Worm (Caenorhabditis elegans) whole organism, L4 larva: ENCODE data around the gene K11H3.3.

ENCODE experiments used
- F26F4.8 ChIP-seq: fragments of 200-800 bp; sonication (Bioruptor generic); conservative IDR thresholded peaks from 2 replicates; pipeline ENCODE4 v1.3.6; 2022; ENCODE audit warnings: missing genetic modification characterization, missing compliant biosample characterization
- F37D6.2 ChIP-seq: sonication (generic microtip); optimal IDR thresholded peaks from 2 replicates; lab custom pipeline; 2016; ENCODE audit warnings: mild to moderate bottlenecking, missing genetic modification characterization, missing compliant biosample characterization
- F49E8.2 ChIP-seq: sonication (generic microtip); optimal IDR thresholded peaks from 2 replicates; lab custom pipeline; 2016; ENCODE audit warnings: missing compliant biosample characterization, mild to moderate bottlenecking, missing genetic modification characterization, borderline replicate concordance
- R02D3.7 ChIP-seq: fragments of 150-350 bp; sonication (generic microtip); optimal IDR thresholded peaks from 3 replicates; lab custom pipeline; 2014; ENCODE audit warnings: missing biosample characterization, missing genetic modification characterization
- T20F7.1 ChIP-seq: fragments of 200-800 bp; sonication (Bioruptor generic); optimal IDR thresholded peaks from 2 replicates; lab custom pipeline; 2018; ENCODE audit warnings: mild to moderate bottlenecking, missing genetic modification characterization, missing compliant biosample characterization
- T26A8.4 ChIP-seq: fragments of 200-800 bp; sonication (Bioruptor generic); IDR thresholded peaks from 2 replicates; pipeline ENCODE4 v1.3.6; 2022; ENCODE audit warnings: missing genetic modification characterization, missing compliant biosample characterization
- ZK546.5 ChIP-seq, 2 experiments: sonication (generic microtip); optimal IDR thresholded peaks; 2 replicates each; lab custom pipeline; 2017; ENCODE audit warnings: missing biosample characterization in 2 of 2, missing genetic modification characterization in 2 of 2
- aha-1 ChIP-seq: fragments of 150-350 bp; peaks from one replicate; lab custom pipeline; 2014; ENCODE audit warnings: missing biosample characterization, missing genetic modification characterization
- aly-2 ChIP-seq: sonication (generic microtip); optimal IDR thresholded peaks from 2 replicates; lab custom pipeline; 2018; ENCODE audit warnings: missing biosample characterization, missing genetic modification characterization
- arid-1 ChIP-seq: fragments of 200-800 bp; sonication (Bioruptor generic); conservative IDR thresholded peaks from 2 replicates; pipeline ENCODE4 v1.3.6; 2022; ENCODE audit warnings: missing genetic modification reagents, missing genetic modification characterization, missing compliant biosample characterization
- ceh-28 ChIP-seq: fragments of 150-350 bp; optimal IDR thresholded peaks from 2 replicates; lab custom pipeline; 2014; ENCODE audit warnings: missing biosample characterization, missing genetic modification reagents, missing genetic modification characterization
- ceh-44 ChIP-seq: fragments of 200-800 bp; sonication (Bioruptor generic); IDR thresholded peaks from 2 replicates; pipeline ENCODE4 v1.3.6; 2022; ENCODE audit warnings: missing genetic modification reagents, missing genetic modification characterization, missing compliant biosample characterization
- ceh-82 ChIP-seq: sonication (generic microtip); optimal IDR thresholded peaks from 2 replicates; lab custom pipeline; 2017; ENCODE audit warnings: missing biosample characterization, missing genetic modification characterization
- ces-1 ChIP-seq: fragments of 150-350 bp; sonication (generic microtip); optimal IDR thresholded peaks from 4 replicates; lab custom pipeline; 2014; ENCODE audit warnings: missing biosample characterization, missing genetic modification reagents, missing genetic modification characterization
- daf-12 ChIP-seq: fragments of 150-350 bp; optimal IDR thresholded peaks from 2 replicates; lab custom pipeline; 2014; ENCODE audit warnings: missing biosample characterization, missing genetic modification reagents, missing genetic modification characterization
- dpl-1 ChIP-seq: fragments of 150-350 bp; optimal IDR thresholded peaks from 2 replicates; lab custom pipeline; 2014; ENCODE audit warnings: missing biosample characterization, missing genetic modification reagents, missing genetic modification characterization
- egl-27 ChIP-seq: sonication (generic microtip); optimal IDR thresholded peaks from 3 replicates; lab custom pipeline; 2017; ENCODE audit warnings: missing biosample characterization, missing genetic modification reagents, missing genetic modification characterization
- fkh-10 ChIP-seq: fragments of 150-350 bp; optimal IDR thresholded peaks from 2 replicates; lab custom pipeline; 2014; ENCODE audit warnings: missing biosample characterization, missing genetic modification reagents, missing genetic modification characterization
- hif-1 ChIP-seq, 2 experiments: sonication (generic microtip); optimal IDR thresholded peaks; 2 replicates each; lab custom pipeline; 2016 to 2017; ENCODE audit warnings: missing compliant biosample characterization in 2 of 2, missing genetic modification characterization in 2 of 2, missing genetic modification reagents in 2 of 2, missing genotype in 2 of 2, mild to moderate bottlenecking in 1 of 2
- lin-29 ChIP-seq: fragments of 200-800 bp; sonication (Bioruptor generic); IDR thresholded peaks from 2 replicates; pipeline ENCODE4 v1.3.6; 2022; ENCODE audit warnings: missing genetic modification reagents, missing genetic modification characterization, missing compliant biosample characterization
- lin-38 ChIP-seq: fragments of 200-800 bp; sonication (Bioruptor generic); IDR thresholded peaks from 2 replicates; pipeline ENCODE4 v1.3.6; 2022; ENCODE audit warnings: missing genetic modification reagents, missing genetic modification characterization, missing compliant biosample characterization
- lir-3 ChIP-seq: sonication (generic microtip); optimal IDR thresholded peaks from 2 replicates; lab custom pipeline; 2016; ENCODE audit warnings: mild to moderate bottlenecking, missing genetic modification characterization, missing compliant biosample characterization
- lsy-2 ChIP-seq, 2 experiments: fragments of 150-350 bp in 1 of 2; sonication (generic microtip) in 1 of 2; optimal IDR thresholded peaks; 2 replicates each; lab custom pipeline; 2014 to 2017; ENCODE audit warnings: missing biosample characterization in 2 of 2, missing genetic modification characterization in 2 of 2
- madf-5 ChIP-seq, 2 experiments: fragments of 200-800 bp; sonication (Bioruptor generic); IDR thresholded peaks; 2 replicates each; pipeline ENCODE4 v1.3.6; 2022; ENCODE audit warnings: missing compliant biosample characterization in 2 of 2, missing genetic modification characterization in 2 of 2
- madf-9 ChIP-seq: fragments of 200-800 bp; sonication (Bioruptor generic); conservative IDR thresholded peaks from 2 replicates; pipeline ENCODE4 v1.3.6; 2022; ENCODE audit warnings: missing genetic modification reagents, missing genetic modification characterization, missing compliant biosample characterization
- mdl-1 ChIP-seq, 2 experiments: fragments of 150-350 bp in 1 of 2; sonication (generic microtip) in 1 of 2; optimal IDR thresholded peaks; 2 replicates each; lab custom pipeline; 2014 to 2017; ENCODE audit warnings: missing biosample characterization in 2 of 2, missing genetic modification characterization in 2 of 2
- mxl-3 ChIP-seq: fragments of 200-800 bp; sonication (Bioruptor generic); optimal IDR thresholded peaks from 2 replicates; lab custom pipeline; 2018; ENCODE audit warnings: mild to moderate bottlenecking, missing genetic modification characterization, missing compliant biosample characterization
- nhr-10 ChIP-seq: fragments of 150-350 bp; optimal IDR thresholded peaks from 2 replicates; lab custom pipeline; 2014; ENCODE audit warnings: missing biosample characterization, missing genetic modification characterization
- nhr-102 ChIP-seq: sonication (generic microtip); optimal IDR thresholded peaks from 2 replicates; lab custom pipeline; 2016; ENCODE audit warnings: mild to moderate bottlenecking, missing genetic modification characterization, moderate library complexity, missing compliant biosample characterization
- nhr-11 ChIP-seq: fragments of 150-350 bp; optimal IDR thresholded peaks from 2 replicates; lab custom pipeline; 2014; ENCODE audit warnings: missing biosample characterization, missing genetic modification characterization
- nhr-25 ChIP-seq: sonication (generic microtip); optimal IDR thresholded peaks from 2 replicates; lab custom pipeline; 2017; ENCODE audit warnings: missing genetic modification characterization, mild to moderate bottlenecking, missing compliant biosample characterization, antibody characterized with exemption, moderate library complexity, borderline replicate concordance; ENCODE audit not compliant: insufficient read depth
- nhr-42 ChIP-seq: fragments of 200-800 bp; sonication (Bioruptor generic); IDR thresholded peaks from 2 replicates; pipeline ENCODE4 v1.3.6; 2022; ENCODE audit warnings: missing genetic modification characterization, missing compliant biosample characterization
- nhr-76 ChIP-seq: fragments of 150-350 bp; optimal IDR thresholded peaks from 2 replicates; lab custom pipeline; 2014; ENCODE audit warnings: missing biosample characterization, missing genetic modification characterization
- pha-4 ChIP-seq, 2 experiments: fragments of 150-350 bp in 1 of 2; fragments of 200-800 bp in 1 of 2; sonication (Bioruptor generic) in 1 of 2; IDR thresholded peaks in 1 of 2; optimal IDR thresholded peaks in 1 of 2; 2 replicates each; pipeline versions ENCODE4 v1.3.6 to Lab custom; 2014 to 2022; ENCODE audit warnings: missing genetic modification characterization in 2 of 2, missing genetic modification reagents in 2 of 2, missing biosample characterization in 1 of 2, missing compliant biosample characterization in 1 of 2
- saeg-2 ChIP-seq: fragments of 200-800 bp; sonication (Bioruptor generic); IDR thresholded peaks from 2 replicates; pipeline ENCODE4 v1.3.6; 2022; ENCODE audit warnings: missing genetic modification reagents, missing genetic modification characterization, missing compliant biosample characterization
- sdz-12 ChIP-seq: fragments of 200-800 bp; sonication (Bioruptor generic); optimal IDR thresholded peaks from 2 replicates; lab custom pipeline; 2018; ENCODE audit warnings: mild to moderate bottlenecking, missing genetic modification characterization, missing compliant biosample characterization
- set-16 ChIP-seq: fragments of 200-800 bp; sonication (Bioruptor generic); IDR thresholded peaks from 2 replicates; pipeline ENCODE4 v1.3.6; 2022; ENCODE audit warnings: missing genetic modification reagents, missing genetic modification characterization, missing compliant biosample characterization
- skn-1 ChIP-seq: fragments of 150-350 bp; optimal IDR thresholded peaks from 2 replicates; lab custom pipeline; 2014; ENCODE audit warnings: missing biosample characterization, missing genetic modification characterization
- snpc-4 ChIP-seq: fragments of 150-350 bp; optimal IDR thresholded peaks from 2 replicates; lab custom pipeline; 2014; ENCODE audit warnings: missing biosample characterization, missing genetic modification characterization
- tag-97 ChIP-seq: fragments of 200-800 bp; sonication (Bioruptor generic); IDR thresholded peaks from 2 replicates; pipeline ENCODE4 v1.3.6; 2022; ENCODE audit warnings: missing genetic modification characterization, missing compliant biosample characterization
- tra-1 ChIP-seq: fragments of 200-800 bp; sonication (Bioruptor generic); IDR thresholded peaks from 2 replicates; pipeline ENCODE4 v1.3.6; 2022; ENCODE audit warnings: missing genetic modification reagents, missing genetic modification characterization, missing compliant biosample characterization
- unc-130 ChIP-seq: sonication (generic microtip); optimal IDR thresholded peaks from 2 replicates; lab custom pipeline; 2016; ENCODE audit warnings: missing genetic modification reagents, missing genetic modification characterization, missing compliant biosample characterization
- unc-62 ChIP-seq, 3 experiments: fragments of 150-350 bp in 1 of 3; sonication (generic microtip); optimal IDR thresholded peaks in 2 of 3; peaks in 1 of 3; 1 replicate in 1 of 3; 2 replicates in 2 of 3; lab custom pipeline; 2014 to 2017; ENCODE audit warnings: missing biosample characterization in 3 of 3, missing genetic modification characterization in 3 of 3, missing genetic modification reagents in 3 of 3, missing genotype in 1 of 3
- vab-7 ChIP-seq: fragments of 200-800 bp; sonication (Bioruptor generic); IDR thresholded peaks from 2 replicates; pipeline ENCODE4 v1.3.6; 2022; ENCODE audit warnings: missing genetic modification reagents, missing genetic modification characterization, missing compliant biosample characterization
- zfp-2 ChIP-seq: sonication (generic microtip); optimal IDR thresholded peaks from 2 replicates; lab custom pipeline; 2016; ENCODE audit warnings: mild to moderate bottlenecking, missing genetic modification characterization, missing compliant biosample characterization
- ztf-11 ChIP-seq: fragments of 150-350 bp; optimal IDR thresholded peaks from 2 replicates; lab custom pipeline; 2014; ENCODE audit warnings: missing biosample characterization, missing genetic modification characterization

K11H3.3 gene

DNA sequence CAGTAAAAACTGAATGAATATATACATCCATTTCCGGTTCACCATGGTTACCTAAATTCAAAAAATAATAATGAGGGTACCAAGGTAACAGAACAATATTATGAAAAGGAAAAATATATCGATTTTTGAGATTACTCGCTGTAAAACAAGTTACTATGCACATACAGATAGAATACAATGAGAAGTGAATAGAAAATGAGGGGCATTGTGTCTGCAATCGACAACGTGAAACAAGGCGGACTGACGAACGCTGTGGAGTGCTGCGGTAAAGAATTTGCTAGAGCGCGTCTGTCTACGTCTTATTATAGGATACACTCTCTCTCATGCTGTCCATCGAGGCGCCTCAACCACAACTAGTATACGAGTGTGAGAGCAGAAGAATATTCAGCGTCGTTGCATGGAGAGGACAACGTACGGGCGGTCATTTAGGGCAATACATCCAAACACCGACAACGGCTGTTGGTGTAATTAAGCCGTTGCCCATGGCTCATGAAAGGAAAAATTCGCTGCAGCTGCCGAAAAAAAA is 34.5 kb upstream of the K11H3.3 start, which contains the start of gene cnx-1 (continued):
- TF ChIP-seq skn-1 (tag; lab: Kevin White, UChicago) (no peak), madf-9 (GFP tag; lab: Robert Waterston, UW) (no peak)
- TF ChIP-seq, all 104 proteins: peak for 15

DNA sequence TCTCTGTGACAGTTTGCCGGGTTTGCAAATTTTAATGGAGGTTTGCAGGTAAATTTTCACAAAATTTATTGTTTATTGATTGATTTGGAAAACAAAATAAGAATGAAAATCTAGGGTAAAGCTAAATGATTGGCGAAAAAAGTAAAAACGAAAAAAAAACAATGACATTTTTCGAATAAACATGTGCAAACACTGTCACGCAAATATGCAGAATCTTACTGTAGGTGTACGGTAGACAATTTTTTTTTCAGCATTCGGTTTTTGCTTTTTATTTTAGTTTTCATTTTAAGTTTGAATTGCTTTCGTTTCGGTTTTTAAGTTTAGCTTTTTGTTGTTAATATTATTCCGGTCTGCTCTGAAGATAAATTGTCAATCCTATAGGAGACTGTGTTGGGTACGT is 33.8 kb upstream of the K11H3.3 start:
- TF ChIP-seq unc-130, result peak; percentile 34
- no peak for TF ChIP-seq F26F4.8 (GFP tag; lab: Robert Waterston, UW)
- TF ChIP-seq T20F7.1, result peak; percentile 23
- peak in 1 of 2 experiments; percentile 79 for TF ChIP-seq lsy-2 (tag; optimal IDR thresholded peaks at IDR 0.05; lab: Kevin White, UChicago)
- TF ChIP-seq, all 104 proteins: peak for 3

DNA sequence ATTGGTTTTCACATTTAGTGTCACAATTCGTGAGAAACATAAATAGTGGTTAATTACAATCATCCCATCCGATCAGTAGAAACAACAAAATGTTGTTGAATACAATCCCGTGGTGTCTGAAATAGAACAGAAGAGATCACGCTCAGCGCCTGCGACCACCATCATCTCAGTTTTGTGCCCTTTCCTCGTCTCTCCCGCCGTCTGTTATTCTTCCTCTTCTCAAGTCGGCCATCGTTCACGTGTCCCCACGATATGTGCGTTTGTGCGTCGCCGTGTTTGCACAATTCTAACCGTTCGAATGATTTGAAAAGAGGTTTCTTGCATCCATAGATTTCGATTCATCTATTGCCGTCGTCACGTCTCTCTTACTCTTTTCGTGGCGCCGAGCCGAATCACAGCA is 32.9 kb upstream of the K11H3.3 start, which contains the start of gene panl-3:
Gene panl-3 (plus strand): TSS at position 294 of the 400 bp plus-strand sequence.
- TF ChIP-seq ceh-28 (tag; lab: Kevin White, UChicago) (no peak), ceh-44 (GFP tag; lab: Robert Waterston, UW) (no peak), ztf-11 (tag; lab: Kevin White, UChicago) (no peak), nhr-25 (tag; lab: Kevin White, UChicago) (no peak), nhr-76 (no peak), mdl-1 (tag; optimal IDR thresholded peaks at IDR 0.05; lab: Kevin White, UChicago) (peak; percentile 67 to 95), snpc-4 (tag; lab: Kevin White, UChicago) (no peak), F37D6.2 (tag; lab: Kevin White, UChicago) (no peak), nhr-102 (no peak), mxl-3 (GFP tag; lab: Kevin White, UChicago) (peak; percentile 89), zfp-2 (tag; lab: Kevin White, UChicago) (no peak), sdz-12 (no peak), lsy-2 (tag; optimal IDR thresholded peaks at IDR 0.05; lab: Kevin White, UChicago) (peak; percentile 10 to 74), lir-3 (tag; lab: Kevin White, UChicago) (no peak), madf-5 (GFP tag; IDR thresholded peaks at IDR 0.05; lab: Robert Waterston, UW) (no peak), T26A8.4 (0 out of 2 replicates have a peak, but pooled peaks have one; percentile 52), skn-1 (tag; lab: Kevin White, UChicago) (no peak), fkh-10 (GFP tag; lab: Kevin White, UChicago) (no peak), lin-29 (GFP tag; lab: Robert Waterston, UW) (no peak), T20F7.1 (no peak), unc-62 (GFP tag; optimal IDR thresholded peaks at IDR 0.05 in 1 of 2; lab: Kevin White, UChicago) (no peak), unc-62 (tag; optimal IDR thresholded peaks at IDR 0.05; lab: Kevin White, UChicago) (no peak), nhr-11 (tag; lab: Kevin White, UChicago) (no peak), arid-1 (GFP tag; lab: Robert Waterston, UW) (no peak), aha-1 (peak; percentile 67), dpl-1 (GFP tag; lab: Kevin White, UChicago) (peak; percentile 63), ces-1 (no peak), pha-4 (GFP tag; IDR thresholded peaks at IDR 0.05; lab: Robert Waterston, UW) (no peak), pha-4 (tag; optimal IDR thresholded peaks at IDR 0.05; lab: Kevin White, UChicago) (peak; percentile 16), lin-38 (peak; percentile 50), ceh-82 (no peak), vab-7 (GFP tag; lab: Robert Waterston, UW) (no peak), hif-1 (tag; optimal IDR thresholded peaks at IDR 0.05; lab: Kevin White, UChicago) (peak in 1 of 2 experiments; percentile 32), F49E8.2 (tag; lab: Kevin White, UChicago) (no peak), nhr-10 (tag; lab: Kevin White, UChicago) (no peak), tra-1 (GFP tag; lab: Robert Waterston, UW) (no peak), egl-27 (tag; lab: Kevin White, UChicago) (no peak), daf-12 (tag; lab: Kevin White, UChicago) (no peak), R02D3.7 (tag; lab: Kevin White, UChicago) (no peak), aly-2 (tag; lab: Kevin White, UChicago) (no peak), set-16 (GFP tag; lab: Robert Waterston, UW) (peak; percentile 23; the same call in 1 of the 2 replicates), saeg-2 (GFP tag; lab: Robert Waterston, UW) (no peak), nhr-42 (GFP tag; lab: Robert Waterston, UW) (no peak), tag-97 (GFP tag; lab: Robert Waterston, UW) (no peak), ZK546.5 (tag; optimal IDR thresholded peaks at IDR 0.05; lab: Kevin White, UChicago) (no peak)
